Worm (Caenorhabditis elegans) whole organism, L3 larva: ENCODE data around the gene ttr-35.

Experiments
- R02D3.7 ChIP-seq: fragments of 150-350 bp; optimal IDR thresholded peaks from 2 replicates; lab custom pipeline; 2014; ENCODE audit warnings: missing biosample characterization, missing genetic modification characterization
- aly-2 ChIP-seq: fragments of 150-350 bp; optimal IDR thresholded peaks from 2 replicates; lab custom pipeline; 2014; ENCODE audit warnings: missing biosample characterization, missing genetic modification characterization
- ceh-16 ChIP-seq: sonication (generic microtip); optimal IDR thresholded peaks from 2 replicates; lab custom pipeline; 2017; ENCODE audit warnings: missing biosample characterization, missing genetic modification characterization
- ceh-28 ChIP-seq: fragments of 150-350 bp; optimal IDR thresholded peaks from 2 replicates; lab custom pipeline; 2014; ENCODE audit warnings: missing biosample characterization, missing genetic modification reagents, missing genetic modification characterization
- ceh-82 ChIP-seq: fragments of 150-350 bp; optimal IDR thresholded peaks from 2 replicates; lab custom pipeline; 2014; ENCODE audit warnings: missing biosample characterization, missing genetic modification characterization
- ceh-9 ChIP-seq: sonication (generic microtip); optimal IDR thresholded peaks from 2 replicates; lab custom pipeline; 2018; ENCODE audit warnings: missing biosample characterization, missing genetic modification characterization
- daf-12 ChIP-seq: fragments of 150-350 bp; optimal IDR thresholded peaks from 2 replicates; lab custom pipeline; 2014; ENCODE audit warnings: missing biosample characterization, missing genetic modification reagents, missing genetic modification characterization
- elt-1 ChIP-seq: fragments of 150-350 bp; optimal IDR thresholded peaks from 2 replicates; lab custom pipeline; 2014; ENCODE audit warnings: missing biosample characterization, missing genetic modification characterization
- elt-3 ChIP-seq, 3 experiments: fragments of 150-350 bp in 1 of 3; sonication (generic microtip) in 2 of 3; optimal IDR thresholded peaks; 2 replicates in 2 of 3; 4 replicates in 1 of 3; lab custom pipeline; 2014 to 2017; ENCODE audit warnings: missing biosample characterization in 3 of 3, missing genetic modification characterization in 3 of 3
- eor-1 ChIP-seq, 2 experiments: fragments of 150-350 bp; optimal IDR thresholded peaks; 2 replicates each; lab custom pipeline; 2014 to 2018; ENCODE audit warnings: missing biosample characterization in 2 of 2, missing genetic modification characterization in 2 of 2
- fkh-10 ChIP-seq: sonication (generic microtip); optimal IDR thresholded peaks from 2 replicates; lab custom pipeline; 2017; ENCODE audit warnings: missing biosample characterization, missing genetic modification reagents, missing genetic modification characterization
- hmg-11 ChIP-seq: sonication (generic microtip); optimal IDR thresholded peaks from 2 replicates; lab custom pipeline; 2016; ENCODE audit warnings: missing genetic modification characterization, missing compliant biosample characterization
- jun-1 ChIP-seq: fragments of 150-350 bp; optimal IDR thresholded peaks from 2 replicates; lab custom pipeline; 2014; ENCODE audit warnings: missing biosample characterization, missing genetic modification reagents, missing genetic modification characterization
- lin-39 ChIP-seq: fragments of 150-350 bp; optimal IDR thresholded peaks from 2 replicates; lab custom pipeline; 2018; ENCODE audit warnings: missing biosample characterization, missing genetic modification reagents, missing genetic modification characterization
- nfya-1 ChIP-seq: sonication (generic microtip); optimal IDR thresholded peaks from 2 replicates; lab custom pipeline; 2017; ENCODE audit warnings: missing genetic modification characterization, mild to moderate bottlenecking, missing compliant biosample characterization, antibody characterized with exemption, moderate library complexity; ENCODE audit not compliant: insufficient read depth
- nhr-237 ChIP-seq: fragments of 150-350 bp; optimal IDR thresholded peaks from 2 replicates; lab custom pipeline; 2014; ENCODE audit warnings: missing biosample characterization, missing genetic modification characterization
- nhr-28 ChIP-seq: fragments of 150-350 bp; optimal IDR thresholded peaks from 2 replicates; lab custom pipeline; 2014; ENCODE audit warnings: missing biosample characterization, missing genetic modification characterization
- nhr-43 ChIP-seq: sonication (generic microtip); optimal IDR thresholded peaks from 2 replicates; lab custom pipeline; 2016; ENCODE audit warnings: mild to moderate bottlenecking, missing genetic modification characterization, missing compliant biosample characterization; ENCODE audit not compliant: poor library complexity, severe bottlenecking
- nhr-67 ChIP-seq: fragments of 150-350 bp; optimal IDR thresholded peaks from 2 replicates; lab custom pipeline; 2014; ENCODE audit warnings: missing biosample characterization, missing genetic modification characterization
- nhr-76 ChIP-seq: fragments of 150-350 bp; sonication (generic microtip); optimal IDR thresholded peaks from 5 replicates; lab custom pipeline; 2014; ENCODE audit warnings: missing biosample characterization, missing genetic modification characterization
- nhr-77 ChIP-seq: fragments of 150-350 bp; optimal IDR thresholded peaks from 2 replicates; lab custom pipeline; 2014; ENCODE audit warnings: missing biosample characterization, missing genetic modification characterization
- pha-4 ChIP-seq: fragments of 150-350 bp; optimal IDR thresholded peaks from 2 replicates; lab custom pipeline; 2014; ENCODE audit warnings: missing biosample characterization, missing genetic modification reagents, missing genetic modification characterization
- pqm-1 ChIP-seq: fragments of 150-350 bp; optimal IDR thresholded peaks from 2 replicates; lab custom pipeline; 2017; ENCODE audit warnings: missing biosample characterization, missing genetic modification characterization, inconsistent platforms
- sea-2 ChIP-seq: fragments of 150-350 bp; sonication (generic microtip); optimal IDR thresholded peaks from 4 replicates; lab custom pipeline; 2014; ENCODE audit warnings: missing biosample characterization, missing genetic modification reagents, missing genetic modification characterization
- skn-1 ChIP-seq: fragments of 150-350 bp; optimal IDR thresholded peaks from 2 replicates; lab custom pipeline; 2014; ENCODE audit warnings: missing biosample characterization, missing genetic modification characterization
- tbx-2 ChIP-seq: sonication (generic microtip); optimal IDR thresholded peaks from 2 replicates; lab custom pipeline; 2016; ENCODE audit warnings: mild to moderate bottlenecking, missing genetic modification characterization, missing compliant biosample characterization
- zag-1 ChIP-seq: fragments of 150-350 bp; optimal IDR thresholded peaks from 2 replicates; lab custom pipeline; 2014; ENCODE audit warnings: missing biosample characterization, missing genetic modification characterization

Gene ttr-35

DNA sequence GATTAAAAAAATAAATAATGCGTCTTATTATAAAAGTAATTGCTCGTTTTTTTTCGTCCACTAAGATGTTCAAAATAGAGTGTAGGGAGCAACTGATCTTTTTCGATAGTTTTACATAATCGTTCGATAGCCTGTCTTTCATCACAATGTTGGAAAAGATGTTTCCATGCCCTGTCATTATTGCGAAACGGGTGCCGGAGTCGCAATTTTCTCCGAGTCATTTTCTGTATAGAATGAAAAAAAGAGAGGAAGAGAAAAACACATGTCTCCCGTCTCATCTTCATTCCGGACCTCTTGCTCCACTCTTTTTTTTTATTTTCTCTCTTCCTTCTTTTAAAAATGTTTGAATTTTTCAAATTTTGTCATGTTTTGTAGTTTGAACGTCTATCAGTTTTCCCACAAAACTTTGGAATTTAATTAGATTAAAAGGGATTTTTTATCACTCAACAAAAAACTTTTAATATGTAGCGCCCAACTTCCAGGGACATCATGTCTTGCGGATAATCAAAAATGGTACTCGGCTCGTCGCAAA lies 40.8 kb downstream of the ttr-35 start, which contains the start of gene svh-2:
svh-2 (plus strand) TSS at position 482 of the 532 bp plus-strand sequence.
- TF ChIP-seq skn-1 (tag; lab: Kevin White, UChicago) (no peak), lin-39 (tag; lab: Kevin White, UChicago) (peak; percentile 32), R02D3.7 (tag; lab: Kevin White, UChicago) (no peak), nfya-1 (peak; percentile 31), hmg-11 (tag; lab: Kevin White, UChicago) (peak; percentile 13), aly-2 (tag; lab: Kevin White, UChicago) (no peak), ceh-82 (tag; lab: Kevin White, UChicago) (no peak)

DNA sequence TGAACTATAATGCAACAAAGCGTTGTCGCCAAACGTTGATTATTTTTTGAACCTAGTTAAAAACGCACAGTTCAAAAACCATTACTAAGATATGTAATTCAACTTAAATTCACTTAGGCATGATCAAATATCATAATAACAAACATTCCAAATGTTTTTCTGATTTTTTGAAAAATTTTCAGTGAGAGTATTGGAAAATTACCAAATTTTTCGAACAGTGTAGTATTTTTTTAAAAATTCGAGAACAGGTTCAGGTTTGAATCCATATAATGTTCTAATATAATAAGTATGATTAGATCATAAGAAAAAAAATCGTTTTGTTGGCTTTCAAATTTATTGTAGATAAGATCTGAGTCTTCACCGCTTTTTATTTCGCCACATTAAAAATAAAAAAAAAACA lies 41.5 kb downstream of the ttr-35 start:
- TF ChIP-seq tbx-2 (no peak), fkh-10 (GFP tag; lab: Kevin White, UChicago) (no peak), elt-3 (tag; optimal IDR thresholded peaks at IDR 0.05; lab: Kevin White, UChicago) (no peak), nhr-76 (tag; lab: Kevin White, UChicago) (no peak), eor-1 (tag; optimal IDR thresholded peaks at IDR 0.05; lab: Kevin White, UChicago) (no peak), nhr-28 (tag; lab: Kevin White, UChicago) (no peak), ceh-28 (tag; lab: Kevin White, UChicago) (no peak), jun-1 (tag; lab: Kevin White, UChicago) (no peak), pha-4 (tag; lab: Kevin White, UChicago) (no peak), daf-12 (tag; lab: Kevin White, UChicago) (no peak), elt-1 (no peak), nhr-77 (tag; lab: Kevin White, UChicago) (no peak), zag-1 (tag; lab: Kevin White, UChicago) (no peak), nhr-67 (tag; lab: Kevin White, UChicago) (no peak), ceh-16 (tag; lab: Kevin White, UChicago) (no peak), sea-2 (GFP tag; lab: Kevin White, UChicago) (no peak)

DNA sequence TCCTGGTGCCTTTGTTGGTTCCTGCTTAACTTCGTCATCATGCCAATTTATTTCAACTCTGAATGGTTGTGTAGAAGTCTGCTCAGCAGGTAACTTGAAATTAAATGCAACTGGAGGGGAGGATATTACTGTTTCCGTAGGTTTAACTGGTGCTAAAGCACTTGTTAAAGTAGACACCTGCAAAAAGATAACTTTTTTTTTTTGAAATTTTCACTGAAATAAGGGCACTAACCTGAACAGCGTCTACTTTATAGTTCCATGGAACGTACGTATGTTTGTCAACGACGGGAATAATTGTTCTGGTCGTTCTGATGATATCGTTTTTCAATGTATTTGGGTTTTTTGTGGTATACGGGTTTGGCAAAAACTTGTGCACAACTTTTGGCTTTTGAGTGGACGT lies 48.4 kb downstream of the ttr-35 start:
- TF ChIP-seq nhr-43 (no peak), elt-3 (tag; optimal IDR thresholded peaks at IDR 0.05; lab: Kevin White, UChicago) (no peak), nhr-28 (tag; lab: Kevin White, UChicago) (no peak), pqm-1 (tag; lab: Kevin White, UChicago) (no peak), sea-2 (GFP tag; lab: Kevin White, UChicago) (no peak), aly-2 (tag; lab: Kevin White, UChicago) (no peak), R02D3.7 (tag; lab: Kevin White, UChicago) (no peak)

- TF ChIP-seq nhr-237 (tag; lab: Kevin White, UChicago) (no peak), ceh-9 (no peak)
Measured at ce11 chrX:6562378-6562856, 50.3 kb downstream of the ttr-35 start, which contains the start of gene aaim-1. TSS of gene aaim-1 (minus strand) at chrX:6562428.
